Worm (Caenorhabditis elegans): ENCODE results near the gene F11E6.8.
A peak's percentile ranks its signal among the peaks of the same experiment; 100 is the strongest.

Gene F11E6.8

ce11 chrIV:17467325-17467724 is 17.0 kb upstream of the F11E6.8 start, which contains the start of gene elo-2:
TSS of gene elo-2 (minus strand) at chrIV:17467408.
- TF ChIP-seq sptf-1 (tag; optimal IDR thresholded peaks at IDR 0.05), result no peak
- no peak for TF ChIP-seq nhr-76 (tag; optimal IDR thresholded peaks at IDR 0.05)
- no peak for TF ChIP-seq ceh-39 (tag; optimal IDR thresholded peaks at IDR 0.05)
- TF ChIP-seq blmp-1 (tag; optimal IDR thresholded peaks at IDR 0.05), result no peak
- no peak for TF ChIP-seq bed-3 (GFP tag; optimal IDR thresholded peaks at IDR 0.05)
- no peak for TF ChIP-seq nhr-12 (tag; optimal IDR thresholded peaks at IDR 0.05)
- no peak for TF ChIP-seq unc-62 (GFP tag; optimal IDR thresholded peaks at IDR 0.05)
- no peak for TF ChIP-seq nhr-2 (tag; optimal IDR thresholded peaks at IDR 0.05)
- TF ChIP-seq M03D4.4 (tag; optimal IDR thresholded peaks at IDR 0.05), result no peak
- no peak for TF ChIP-seq ceh-43 (GFP tag; optimal IDR thresholded peaks at IDR 0.05)
- no peak for TF ChIP-seq ces-1 (GFP tag; optimal IDR thresholded peaks at IDR 0.05)
- no peak for TF ChIP-seq ham-2 (GFP tag; optimal IDR thresholded peaks at IDR 0.05)
- no peak for TF ChIP-seq sem-2 (GFP tag; optimal IDR thresholded peaks at IDR 0.05)
- TF ChIP-seq elt-3 (tag; optimal IDR thresholded peaks at IDR 0.05), result no peak
- no peak for TF ChIP-seq mab-5 (tag; optimal IDR thresholded peaks at IDR 0.05)
- TF ChIP-seq cnd-1 (tag; optimal IDR thresholded peaks at IDR 0.05), result no peak
- TF ChIP-seq elt-1 (tag; optimal IDR thresholded peaks at IDR 0.05; ENCODE audit: borderline replicate concordance, insufficient read depth), result no peak
- no peak for TF ChIP-seq mep-1 (tag; optimal IDR thresholded peaks at IDR 0.05)
- no peak for TF ChIP-seq mls-2 (tag; optimal IDR thresholded peaks at IDR 0.05)

ce11 chrIV:17465886-17466285 is 15.5 kb upstream of the F11E6.8 start, which contains the start of gene F11E6.6:
TSS of gene F11E6.6 (minus strand) at chrIV:17465986.
- TF ChIP-seq mab-5 (tag; optimal IDR thresholded peaks at IDR 0.05), result no peak
- TF ChIP-seq elt-1 (tag; optimal IDR thresholded peaks at IDR 0.05; ENCODE audit: borderline replicate concordance, insufficient read depth), result no peak
- TF ChIP-seq bed-3 (GFP tag; optimal IDR thresholded peaks at IDR 0.05), result no peak
- TF ChIP-seq snpc-4 (tag; optimal IDR thresholded peaks at IDR 0.05), result no peak
- no peak for TF ChIP-seq elt-3 (tag; optimal IDR thresholded peaks at IDR 0.05)
- no peak for TF ChIP-seq flh-1 (GFP tag; optimal IDR thresholded peaks at IDR 0.05)
- no peak for TF ChIP-seq hlh-1 (tag; optimal IDR thresholded peaks at IDR 0.05)
- no peak for TF ChIP-seq unc-39 (tag; optimal IDR thresholded peaks at IDR 0.05)

DNA sequence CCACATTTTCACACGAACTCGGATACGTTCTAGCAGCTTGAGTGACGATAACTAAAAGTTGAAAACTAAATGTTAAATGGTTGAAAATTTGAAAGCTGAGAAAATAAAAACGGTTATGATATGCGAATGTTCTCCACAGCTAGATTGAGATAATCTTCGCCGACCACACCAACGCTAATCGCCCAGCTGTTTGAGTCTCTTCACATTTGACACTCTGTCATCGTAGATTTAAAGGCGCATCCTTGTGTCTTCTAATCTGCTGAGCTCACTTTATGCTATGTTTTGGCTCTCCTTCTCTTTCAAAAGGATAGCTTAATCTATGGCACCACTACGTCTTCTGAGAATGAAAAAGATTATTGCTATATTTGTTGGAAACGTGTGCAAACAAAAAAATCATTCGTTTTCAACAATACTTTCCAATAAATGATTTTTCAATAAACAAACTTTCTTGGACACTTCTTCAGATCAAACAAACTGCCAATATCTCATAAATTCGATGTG is 12.8 kb upstream of the F11E6.8 start, which contains the start of gene F11E6.10:
F11E6.10 (minus strand) TSS at position 51 of the 501 bp plus-strand sequence.
- TF ChIP-seq M03D4.4 (tag; optimal IDR thresholded peaks at IDR 0.05) (no peak), ceh-39 (tag; optimal IDR thresholded peaks at IDR 0.05) (no peak), blmp-1 (tag; optimal IDR thresholded peaks at IDR 0.05) (no peak), nhr-76 (tag; optimal IDR thresholded peaks at IDR 0.05) (no peak), mls-2 (tag; optimal IDR thresholded peaks at IDR 0.05) (no peak), ces-1 (GFP tag; optimal IDR thresholded peaks at IDR 0.05) (no peak), bed-3 (GFP tag; optimal IDR thresholded peaks at IDR 0.05) (no peak), nhr-237 (tag; optimal IDR thresholded peaks at IDR 0.05) (no peak), mep-1 (tag; optimal IDR thresholded peaks at IDR 0.05) (no peak), unc-62 (GFP tag; optimal IDR thresholded peaks at IDR 0.05) (no peak)

ce11 chrIV:17461222-17461707 is 10.9 kb upstream of the F11E6.8 start, which contains the start of gene rif-1.1:
TSS of gene rif-1.1 (minus strand) at chrIV:17461272.
- TF ChIP-seq ces-1 (GFP tag; optimal IDR thresholded peaks at IDR 0.05), result peak; percentile 6
- TF ChIP-seq unc-39 (tag; optimal IDR thresholded peaks at IDR 0.05), result no peak
- TF ChIP-seq flh-1 (GFP tag; optimal IDR thresholded peaks at IDR 0.05), result no peak
- TF ChIP-seq lsy-2 (tag; optimal IDR thresholded peaks at IDR 0.05), result peak; percentile 82
- TF ChIP-seq pha-4 (tag; optimal IDR thresholded peaks at IDR 0.05), result peak; percentile 10
- TF ChIP-seq mep-1 (tag; optimal IDR thresholded peaks at IDR 0.05), result peak; percentile 11
- TF ChIP-seq unc-120 (tag; optimal IDR thresholded peaks at IDR 0.05; ENCODE audit: poor library complexity, severe bottlenecking), result no peak
- TF ChIP-seq drap-1 (GFP tag; optimal IDR thresholded peaks at IDR 0.05), result peak; percentile 24
- TF ChIP-seq blmp-1 (tag; optimal IDR thresholded peaks at IDR 0.05), result no peak
- peak; percentile 29 for TF ChIP-seq mls-2 (tag; optimal IDR thresholded peaks at IDR 0.05)

DNA sequence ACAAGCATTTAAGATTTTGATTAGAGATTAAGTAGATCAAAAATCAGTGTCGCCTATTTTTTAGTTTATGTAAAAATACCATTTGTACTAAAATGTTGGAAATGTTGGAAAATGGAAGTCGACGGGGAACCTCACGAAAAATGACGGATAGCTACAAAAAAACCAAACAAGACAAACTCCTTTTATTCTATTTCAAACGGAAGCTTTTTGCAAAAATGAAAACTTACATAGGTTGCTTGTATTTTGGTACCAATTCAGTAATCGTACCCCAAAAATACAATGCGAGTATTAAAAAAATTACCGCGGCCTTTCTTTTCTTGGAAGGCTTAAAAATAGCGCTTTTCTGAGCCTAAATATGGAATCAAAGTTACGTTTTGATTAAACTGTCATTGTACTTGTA is 3.7 kb upstream of the F11E6.8 start:
- TF ChIP-seq drap-1 (GFP tag; optimal IDR thresholded peaks at IDR 0.05), result no peak
- TF ChIP-seq pha-4 (tag; optimal IDR thresholded peaks at IDR 0.05), result no peak
- TF ChIP-seq lsy-2 (tag; optimal IDR thresholded peaks at IDR 0.05), result no peak
- no peak for TF ChIP-seq sptf-1 (tag; optimal IDR thresholded peaks at IDR 0.05)
- no peak for TF ChIP-seq elt-1 (tag; optimal IDR thresholded peaks at IDR 0.05; ENCODE audit: borderline replicate concordance, insufficient read depth)
- no peak for TF ChIP-seq nhr-2 (tag; optimal IDR thresholded peaks at IDR 0.05)
- no peak for TF ChIP-seq sem-2 (GFP tag; optimal IDR thresholded peaks at IDR 0.05)
- TF ChIP-seq blmp-1 (tag; optimal IDR thresholded peaks at IDR 0.05), result no peak
- no peak for TF ChIP-seq mab-5 (tag; optimal IDR thresholded peaks at IDR 0.05)
- TF ChIP-seq nhr-237 (tag; optimal IDR thresholded peaks at IDR 0.05), result no peak
- no peak for TF ChIP-seq ceh-83 (GFP tag; optimal IDR thresholded peaks at IDR 0.05)
- TF ChIP-seq ceh-39 (tag; optimal IDR thresholded peaks at IDR 0.05), result no peak
- no peak for TF ChIP-seq ham-2 (GFP tag; optimal IDR thresholded peaks at IDR 0.05)
- TF ChIP-seq nhr-12 (tag; optimal IDR thresholded peaks at IDR 0.05), result no peak
- TF ChIP-seq ces-1 (GFP tag; optimal IDR thresholded peaks at IDR 0.05), result no peak

All from whole organism, mixed stage, embryonic.